Fruit fly (Drosophila melanogaster) whole organism, wandering third instar larva: ENCODE data around the gene CG14841.

ENCODE experiments used
- Abd-B ChIP-seq: fragments of >200 bp; optimal IDR thresholded peaks from 2 replicates; lab custom pipeline; 2017; ENCODE audit warnings: missing biosample characterization, missing genetic modification characterization
- CG32264 ChIP-seq: fragments of 200-800 bp; sonication (Bioruptor generic); optimal IDR thresholded peaks from 2 replicates; lab custom pipeline; 2016; ENCODE audit warnings: missing biosample characterization, missing genetic modification characterization
- CG9705 ChIP-seq: fragments of 200-800 bp; sonication (Bioruptor generic); optimal IDR thresholded peaks from 2 replicates; lab custom pipeline; 2018; ENCODE audit warnings: missing biosample characterization, mild to moderate bottlenecking, missing genetic modification characterization
- CrebA ChIP-seq: fragments of 200-800 bp; sonication (Bioruptor generic); optimal IDR thresholded peaks from 2 replicates; lab custom pipeline; 2016; ENCODE audit warnings: missing biosample characterization, mild to moderate bottlenecking, missing genetic modification characterization, borderline replicate concordance
- Dfd ChIP-seq: fragments of >200 bp; optimal IDR thresholded peaks from 2 replicates; lab custom pipeline; 2017; ENCODE audit warnings: missing biosample characterization, missing genetic modification characterization
- Dif ChIP-seq: fragments of 200-275, 200-300 bp; sonication (Bioruptor generic); optimal IDR thresholded peaks from 2 replicates; lab custom pipeline; 2018; ENCODE audit warnings: missing biosample characterization, missing genetic modification characterization; ENCODE audit not compliant: partially characterized antibody
- GATAd ChIP-seq: sonication (Bioruptor generic); optimal IDR thresholded peaks from 2 replicates; lab custom pipeline; 2016; ENCODE audit warnings: missing biosample characterization, missing genetic modification characterization
- HLH106 ChIP-seq: fragments of 200-800 bp; optimal IDR thresholded peaks from 3 replicates; lab custom pipeline; 2019; ENCODE audit warnings: missing biosample characterization, mild to moderate bottlenecking, missing genetic modification characterization, moderate library complexity
- Hnf4 ChIP-seq: fragments of 200-800 bp; sonication (Bioruptor generic); optimal IDR thresholded peaks from 2 replicates; lab custom pipeline; 2016; ENCODE audit warnings: missing biosample characterization, mild to moderate bottlenecking, missing genetic modification characterization
- Hr78 ChIP-seq: fragments of >200 bp; optimal IDR thresholded peaks from 2 replicates; lab custom pipeline; 2017; ENCODE audit warnings: missing biosample characterization, missing genetic modification characterization
- Hr83 ChIP-seq: fragments of 200-300 bp; sonication (Bioruptor generic); optimal IDR thresholded peaks from 2 replicates; lab custom pipeline; 2016; ENCODE audit warnings: missing biosample characterization, mild to moderate bottlenecking, missing genetic modification characterization, moderate library complexity; ENCODE audit not compliant: poor library complexity, severe bottlenecking
- Jra ChIP-seq: sonication (Bioruptor generic); optimal IDR thresholded peaks from 2 replicates; lab custom pipeline; 2016; ENCODE audit warnings: missing biosample characterization, missing genetic modification characterization
- Mio ChIP-seq: sonication (Bioruptor generic); optimal IDR thresholded peaks from 2 replicates; lab custom pipeline; 2016; ENCODE audit warnings: missing biosample characterization, missing genetic modification characterization
- Myc ChIP-seq: fragments of >200 bp; optimal IDR thresholded peaks from 2 replicates; lab custom pipeline; 2017
- N ChIP-seq: fragments of >200 bp; optimal IDR thresholded peaks from 2 replicates; lab custom pipeline; 2018; ENCODE audit warnings: missing biosample characterization, missing external identifiers, missing genetic modification characterization
- OdsH ChIP-seq: fragments of 200-800 bp; sonication (Bioruptor generic); optimal IDR thresholded peaks from 2 replicates; lab custom pipeline; 2016; ENCODE audit warnings: missing biosample characterization, mild to moderate bottlenecking, missing genetic modification characterization
- Rel ChIP-seq, 2 experiments: fragments of 200-800 bp; sonication (Bioruptor generic) in 1 of 2; optimal IDR thresholded peaks; 2 replicates in 1 of 2; 3 replicates in 1 of 2; lab custom pipeline; 2016 to 2019; ENCODE audit warnings: mild to moderate bottlenecking in 2 of 2, missing biosample characterization in 2 of 2, missing genetic modification characterization in 2 of 2, moderate library complexity in 1 of 2
- Sp1 ChIP-seq: fragments of 200-800 bp; sonication (Bioruptor generic); optimal IDR thresholded peaks from 3 replicates; lab custom pipeline; 2019; ENCODE audit warnings: missing biosample characterization, mild to moderate bottlenecking, missing genetic modification characterization, moderate library complexity
- Vsx2 ChIP-seq: fragments of 200-300, 225-300 bp; sonication (Bioruptor generic); optimal IDR thresholded peaks from 2 replicates; lab custom pipeline; 2018; ENCODE audit warnings: missing biosample characterization, missing genetic modification characterization; ENCODE audit not compliant: partially characterized antibody
- br ChIP-seq: fragments of 200-800 bp; sonication (Bioruptor generic); optimal IDR thresholded peaks from 2 replicates; lab custom pipeline; 2016; ENCODE audit warnings: missing biosample characterization, missing genetic modification characterization
- brk ChIP-seq: fragments of 200-800 bp; sonication (Bioruptor generic); optimal IDR thresholded peaks from 2 replicates; lab custom pipeline; 2016; ENCODE audit warnings: missing biosample characterization, mild to moderate bottlenecking, missing genetic modification characterization
- dl ChIP-seq, 2 experiments: fragments of 175-275, 200-275 bp in 1 of 2; fragments of 200-275 bp in 1 of 2; sonication (Bioruptor generic); optimal IDR thresholded peaks; lab custom pipeline; 2018; ENCODE audit warnings: mild to moderate bottlenecking in 2 of 2, missing biosample characterization in 2 of 2, missing genetic modification characterization in 2 of 2, moderate library complexity in 2 of 2; ENCODE audit not compliant: partially characterized antibody in 2 of 2, insufficient read depth in 1 of 2
- dmrt93B ChIP-seq: fragments of 200-800 bp; sonication (Bioruptor generic); optimal IDR thresholded peaks from 2 replicates; lab custom pipeline; 2018; ENCODE audit warnings: missing biosample characterization, mild to moderate bottlenecking, missing genetic modification characterization
- dsf ChIP-seq: sonication (Bioruptor generic); optimal IDR thresholded peaks from 2 replicates; lab custom pipeline; 2016; ENCODE audit warnings: missing biosample characterization, missing genetic modification characterization, borderline replicate concordance
- ey ChIP-seq: fragments of 200-800 bp; sonication (Bioruptor generic); optimal IDR thresholded peaks from 2 replicates; lab custom pipeline; 2016; ENCODE audit warnings: missing biosample characterization, missing genetic modification characterization
- foxo ChIP-seq, 2 experiments: fragments of 200-800 bp; sonication (Bioruptor generic); optimal IDR thresholded peaks; 2 replicates in 1 of 2; 3 replicates in 1 of 2; lab custom pipeline; 2016 to 2017; ENCODE audit warnings: missing biosample characterization in 2 of 2, missing genetic modification characterization in 2 of 2
- fru ChIP-seq: fragments of 200-800 bp; sonication (Bioruptor generic); optimal IDR thresholded peaks from 3 replicates; lab custom pipeline; 2016; ENCODE audit warnings: missing biosample characterization, mild to moderate bottlenecking, missing genetic modification characterization
- h ChIP-seq: fragments of 200-800 bp; sonication (Bioruptor generic); optimal IDR thresholded peaks from 3 replicates; lab custom pipeline; 2016; ENCODE audit warnings: missing biosample characterization, mild to moderate bottlenecking, missing genetic modification characterization
- jim ChIP-seq: fragments of 175-275, 200-325 bp; sonication (Bioruptor generic); optimal IDR thresholded peaks from 2 replicates; lab custom pipeline; 2016; ENCODE audit warnings: missing biosample characterization, mild to moderate bottlenecking, missing genetic modification characterization
- lola ChIP-seq: fragments of >200 bp; optimal IDR thresholded peaks from 2 replicates; lab custom pipeline; 2017; ENCODE audit warnings: missing biosample characterization, missing genetic modification characterization
- pan ChIP-seq: fragments of >200 bp; optimal IDR thresholded peaks from 2 replicates; lab custom pipeline; 2017
- psq ChIP-seq: fragments of 200-800 bp; sonication (Bioruptor generic); optimal IDR thresholded peaks from 3 replicates; lab custom pipeline; 2017; ENCODE audit warnings: missing biosample characterization, mild to moderate bottlenecking, missing genetic modification characterization, moderate library complexity
- rgr ChIP-seq: fragments of 200-800 bp; sonication (Bioruptor generic); optimal IDR thresholded peaks from 3 replicates; lab custom pipeline; 2016; ENCODE audit warnings: missing biosample characterization, mild to moderate bottlenecking, missing genetic modification characterization
- sage ChIP-seq: fragments of 200-800 bp; sonication (Bioruptor generic); optimal IDR thresholded peaks from 2 replicates; lab custom pipeline; 2016; ENCODE audit warnings: missing biosample characterization, mild to moderate bottlenecking, missing genetic modification characterization
- sv ChIP-seq: fragments of 200-800 bp; sonication (Bioruptor generic); optimal IDR thresholded peaks from 3 replicates; lab custom pipeline; 2016; ENCODE audit warnings: missing biosample characterization, missing genetic modification characterization
- tai ChIP-seq: sonication (Bioruptor generic); optimal IDR thresholded peaks from 2 replicates; lab custom pipeline; 2016; ENCODE audit warnings: missing biosample characterization, missing genetic modification characterization
- usp ChIP-seq: fragments of >200 bp; optimal IDR thresholded peaks from 2 replicates; lab custom pipeline; 2017; ENCODE audit warnings: missing biosample characterization, missing genetic modification characterization
- woc ChIP-seq: sonication (Bioruptor generic); optimal IDR thresholded peaks from 2 replicates; lab custom pipeline; 2016; ENCODE audit warnings: missing biosample characterization, mild to moderate bottlenecking, missing genetic modification characterization

The CG14841 gene

dm6 chr3R:14283042-14283626 lies 20.9 kb upstream of the CG14841 start:
- TF ChIP-seq Dfd (GFP tag; lab: Kevin White, UChicago), result no peak
- peak; percentile 86 for TF ChIP-seq ey (GFP tag; lab: Kevin White, UChicago)
- peak; percentile 67 for TF ChIP-seq rgr (GFP tag; lab: Kevin White, UChicago)
- TF ChIP-seq pan, result no peak
- peak; percentile 73 for TF ChIP-seq tai (GFP tag; lab: Kevin White, UChicago)
- peak; percentile 73 to 88 for TF ChIP-seq dl (GFP tag; optimal IDR thresholded peaks at IDR 0.05; lab: Kevin White, UChicago; ENCODE audit: insufficient read depth in 1 of 2, partially characterized antibody in 2 of 2)
- no peak for TF ChIP-seq N (GFP tag; lab: Kevin White, UChicago)
- TF ChIP-seq HLH106 (tag; lab: Kevin White, UChicago), result peak; percentile 78
- TF ChIP-seq usp (GFP tag; lab: Kevin White, UChicago), result no peak
- peak; percentile 3 for TF ChIP-seq Jra (GFP tag; lab: Kevin White, UChicago)
- no peak for TF ChIP-seq CG9705 (GFP tag; lab: Kevin White, UChicago)
- TF ChIP-seq br (GFP tag; lab: Kevin White, UChicago), result peak; percentile 78
- peak; percentile 59 for TF ChIP-seq woc (GFP tag; lab: Kevin White, UChicago)
- peak; percentile 57 for TF ChIP-seq dmrt93B
- TF ChIP-seq Hr83 (GFP tag; lab: Kevin White, UChicago), result peak; percentile 77
- TF ChIP-seq brk (GFP tag; lab: Kevin White, UChicago), result no peak
- no peak for TF ChIP-seq lola
- peak; percentile 63 for TF ChIP-seq psq
- TF ChIP-seq sv (GFP tag; lab: Kevin White, UChicago), result peak; percentile 49
- peak; percentile 11 for TF ChIP-seq sage
- TF ChIP-seq Dif (GFP tag; lab: Kevin White, UChicago), result peak; percentile 96
- TF ChIP-seq dsf (GFP tag; lab: Kevin White, UChicago), result peak; percentile 2
- TF ChIP-seq Hr78 (GFP tag; lab: Kevin White, UChicago), result no peak
- TF ChIP-seq Myc (lab: Kevin White, UChicago), result no peak
- TF ChIP-seq Rel (GFP tag; optimal IDR thresholded peaks at IDR 0.05; lab: Kevin White, UChicago), result no peak
- TF ChIP-seq Rel (tag; optimal IDR thresholded peaks at IDR 0.05; lab: Kevin White, UChicago), result peak; percentile 84
- TF ChIP-seq Sp1 (GFP tag; lab: Kevin White, UChicago), result peak; percentile 75
- peak; percentile 67 for TF ChIP-seq OdsH
- peak; percentile 17 for TF ChIP-seq Mio
- no peak for TF ChIP-seq CG32264 (GFP tag; lab: Kevin White, UChicago)
- no peak for TF ChIP-seq GATAd (GFP tag; lab: Kevin White, UChicago)
- TF ChIP-seq jim, result no peak
- TF ChIP-seq Vsx2 (GFP tag; lab: Kevin White, UChicago), result peak; percentile 88
- TF ChIP-seq CrebA, result no peak
- peak in 1 of 2 experiments; percentile 65 for TF ChIP-seq foxo (GFP tag; optimal IDR thresholded peaks at IDR 0.05; lab: Kevin White, UChicago)
- TF ChIP-seq Abd-B (GFP tag; lab: Kevin White, UChicago), result no peak
- peak; percentile 39 for TF ChIP-seq Hnf4
- TF ChIP-seq fru, result peak; percentile 83
- TF ChIP-seq h, result peak; percentile 85

- no peak for TF ChIP-seq h
- no peak for TF ChIP-seq dmrt93B
- no peak for TF ChIP-seq GATAd (GFP tag; lab: Kevin White, UChicago)
- TF ChIP-seq Dif (GFP tag; lab: Kevin White, UChicago), result peak; percentile 48
- no peak for TF ChIP-seq jim
- peak; percentile 64 for TF ChIP-seq Vsx2 (GFP tag; lab: Kevin White, UChicago)
- TF ChIP-seq woc (GFP tag; lab: Kevin White, UChicago), result no peak
- no peak for TF ChIP-seq brk (GFP tag; lab: Kevin White, UChicago)
- TF ChIP-seq Rel (GFP tag; optimal IDR thresholded peaks at IDR 0.05; lab: Kevin White, UChicago), result no peak
- TF ChIP-seq Rel (tag; optimal IDR thresholded peaks at IDR 0.05; lab: Kevin White, UChicago), result no peak
- TF ChIP-seq CrebA, result no peak
- no peak for TF ChIP-seq br (GFP tag; lab: Kevin White, UChicago)
- TF ChIP-seq OdsH, result no peak
- no peak for TF ChIP-seq CG9705 (GFP tag; lab: Kevin White, UChicago)
- TF ChIP-seq rgr (GFP tag; lab: Kevin White, UChicago), result no peak
- TF ChIP-seq Hr83 (GFP tag; lab: Kevin White, UChicago), result no peak
- peak; percentile 15 for TF ChIP-seq HLH106 (tag; lab: Kevin White, UChicago)
- no peak for TF ChIP-seq N (GFP tag; lab: Kevin White, UChicago)
- TF ChIP-seq ey (GFP tag; lab: Kevin White, UChicago), result no peak
- no peak for TF ChIP-seq sv (GFP tag; lab: Kevin White, UChicago)
Measured at dm6 chr3R:14282215-14283041, 20.2 kb upstream of the CG14841 start.
